Worm (Caenorhabditis elegans): ENCODE results near the gene F13D2.1.

DNA sequence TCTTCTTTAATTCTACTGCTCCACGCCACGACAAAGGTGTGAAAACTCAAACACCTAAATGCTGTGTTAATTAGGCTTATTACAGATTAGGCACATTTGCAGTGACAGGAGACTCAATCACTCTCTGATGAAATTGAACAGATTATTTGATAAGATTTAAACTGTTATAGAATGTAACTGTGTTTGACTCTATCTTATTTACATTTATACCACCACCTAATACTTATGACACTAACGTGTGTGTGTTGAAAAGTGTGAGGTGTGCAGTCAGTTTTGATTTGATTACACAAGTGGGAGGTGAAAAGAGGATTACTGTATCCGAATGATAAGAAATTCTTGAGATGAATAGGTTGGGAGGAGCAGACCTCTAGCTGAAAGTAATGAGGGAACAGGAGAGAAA is 57.2 kb downstream of the F13D2.1 start:
- TF ChIP-seq snpc-4 (tag; optimal IDR thresholded peaks at IDR 0.05) (no peak), lsy-2 (tag; optimal IDR thresholded peaks at IDR 0.05) (peak in 1 of 2 experiments; percentile 5), nhr-77 (tag; optimal IDR thresholded peaks at IDR 0.05) (no peak), aly-2 (tag; optimal IDR thresholded peaks at IDR 0.05) (no peak), unc-86 (tag; optimal IDR thresholded peaks at IDR 0.05) (no peak), tlp-1 (tag; optimal IDR thresholded peaks at IDR 0.05) (no peak), ztf-11 (tag; optimal IDR thresholded peaks at IDR 0.05) (no peak), hlh-17 (GFP tag; optimal IDR thresholded peaks at IDR 0.05; ENCODE audit: borderline replicate concordance) (no peak), ama-1 (optimal IDR thresholded peaks at IDR 0.05) (no peak), mdl-1 (tag; optimal IDR thresholded peaks at IDR 0.05) (no peak), egl-27 (tag; optimal IDR thresholded peaks at IDR 0.05) (no peak), zag-1 (tag; optimal IDR thresholded peaks at IDR 0.05) (no peak), grh-1 (GFP tag; IDR thresholded peaks at IDR 0.05) (no peak)

Measured in whole organism, L1 larva.